Fruit fly (Drosophila melanogaster) whole organism, prepupa: ENCODE data around the gene ras.

ENCODE experiments used
- CG10669 ChIP-seq: fragments of 200-800 bp; sonication (Bioruptor generic); optimal IDR thresholded peaks from 3 replicates; lab custom pipeline; 2018; ENCODE audit warnings: missing biosample characterization, mild to moderate bottlenecking, missing genetic modification characterization, moderate library complexity
- CG11294 ChIP-seq: fragments of 200-800 bp; sonication (Bioruptor generic); IDR thresholded peaks from 2 replicates; pipeline ENCODE4 v1.3.6; 2022; ENCODE audit warnings: missing biosample characterization, missing genetic modification characterization
- CG11762 ChIP-seq: fragments of 200-800 bp; sonication (Bioruptor generic); optimal IDR thresholded peaks from 3 replicates; lab custom pipeline; 2016; ENCODE audit warnings: missing biosample characterization, missing genetic modification characterization; ENCODE audit not compliant: insufficient read depth
- CG1621 ChIP-seq: fragments of 200-800 bp; sonication (Bioruptor generic); optimal IDR thresholded peaks from 3 replicates; lab custom pipeline; 2018; ENCODE audit warnings: missing biosample characterization, mild to moderate bottlenecking, missing genetic modification characterization
- CG3032 ChIP-seq: fragments of 200-800 bp; optimal IDR thresholded peaks from 2 replicates; lab custom pipeline; 2019; ENCODE audit warnings: missing biosample characterization, mild to moderate bottlenecking, missing genetic modification characterization, moderate library complexity
- CG34406 ChIP-seq: fragments of 200-800 bp; sonication (Bioruptor generic); optimal IDR thresholded peaks from 3 replicates; lab custom pipeline; 2016; ENCODE audit warnings: missing biosample characterization, missing genetic modification characterization
- CG3919 ChIP-seq: fragments of 200-800 bp; sonication (Bioruptor generic); optimal IDR thresholded peaks from 3 replicates; lab custom pipeline; 2016; ENCODE audit warnings: missing biosample characterization, missing genetic modification characterization
- CG6163 ChIP-seq: fragments of 200-800 bp; sonication (Bioruptor generic); IDR thresholded peaks from 3 replicates; pipeline ENCODE4 v1.3.6; 2022; ENCODE audit warnings: missing biosample characterization, missing genetic modification characterization
- CG6276 ChIP-seq: fragments of 200-800 bp; sonication (Bioruptor generic); optimal IDR thresholded peaks from 2 replicates; lab custom pipeline; 2017; ENCODE audit warnings: missing biosample characterization, mild to moderate bottlenecking, missing genetic modification characterization
- CG6808 ChIP-seq: fragments of 200-800 bp; sonication (Bioruptor generic); optimal IDR thresholded peaks from 3 replicates; lab custom pipeline; 2017; ENCODE audit warnings: missing biosample characterization, missing genetic modification characterization, mild to moderate bottlenecking, moderate library complexity, missing genetic modification reagents
- CG6854 ChIP-seq: fragments of 200-800 bp; sonication (Bioruptor generic); optimal IDR thresholded peaks from 2 replicates; lab custom pipeline; 2017; ENCODE audit warnings: missing biosample characterization, mild to moderate bottlenecking, missing genetic modification characterization
- CG8319 ChIP-seq: fragments of 200-800 bp; sonication (Bioruptor generic); optimal IDR thresholded peaks from 3 replicates; lab custom pipeline; 2016; ENCODE audit warnings: missing biosample characterization, missing genetic modification characterization
- CG8632 ChIP-seq: fragments of 200-800 bp; sonication (Bioruptor generic); optimal IDR thresholded peaks from 3 replicates; lab custom pipeline; 2016; ENCODE audit warnings: missing biosample characterization, missing genetic modification characterization
- CG9139 ChIP-seq: fragments of 200-800 bp; sonication (Bioruptor generic); optimal IDR thresholded peaks from 3 replicates; lab custom pipeline; 2017; ENCODE audit warnings: missing biosample characterization, mild to moderate bottlenecking, missing genetic modification characterization
- Eip78C ChIP-seq: fragments of 200-800 bp; sonication (Bioruptor generic); peaks from one replicate; lab custom pipeline; 2016; ENCODE audit warnings: missing biosample characterization, missing genetic modification characterization
- Eip93F ChIP-seq: fragments of 200-800 bp; sonication (Bioruptor generic); optimal IDR thresholded peaks from 2 replicates; lab custom pipeline; 2016; ENCODE audit warnings: missing biosample characterization, mild to moderate bottlenecking, missing genetic modification characterization
- Ets21C ChIP-seq: fragments of 200-800 bp; sonication (Bioruptor generic); optimal IDR thresholded peaks from 3 replicates; lab custom pipeline; 2016; ENCODE audit warnings: missing biosample characterization, missing genetic modification characterization
- Gug ChIP-seq: fragments of 200-800 bp; sonication (Bioruptor generic); IDR thresholded peaks from 2 replicates; pipeline ENCODE4 v1.3.6; 2022; ENCODE audit warnings: missing biosample characterization, missing genetic modification characterization
- Hr39 ChIP-seq: fragments of 200-800 bp; sonication (Bioruptor generic); optimal IDR thresholded peaks from 2 replicates; lab custom pipeline; 2016; ENCODE audit warnings: missing biosample characterization, missing genetic modification characterization
- Hr4 ChIP-seq: fragments of 200-800 bp; sonication (Bioruptor generic); optimal IDR thresholded peaks from 3 replicates; lab custom pipeline; 2016; ENCODE audit warnings: missing biosample characterization, missing genetic modification characterization
- Met ChIP-seq: fragments of 200-800 bp; sonication (Bioruptor generic); optimal IDR thresholded peaks from 3 replicates; lab custom pipeline; 2016; ENCODE audit warnings: missing biosample characterization, missing genetic modification characterization
- OdsH ChIP-seq: fragments of 200-800 bp; sonication (Bioruptor generic); optimal IDR thresholded peaks from 3 replicates; lab custom pipeline; 2016; ENCODE audit warnings: missing biosample characterization, missing genetic modification characterization
- Smox ChIP-seq: fragments of 200-800 bp; sonication (Bioruptor generic); optimal IDR thresholded peaks from 3 replicates; lab custom pipeline; 2016; ENCODE audit warnings: missing biosample characterization, missing genetic modification characterization
- Sox102F ChIP-seq: fragments of 200-800 bp; sonication (Bioruptor generic); optimal IDR thresholded peaks from 2 replicates; lab custom pipeline; 2016; ENCODE audit warnings: missing biosample characterization, mild to moderate bottlenecking, missing genetic modification characterization
- Sox14 ChIP-seq: fragments of 200-800 bp; sonication (Bioruptor generic); optimal IDR thresholded peaks from 3 replicates; lab custom pipeline; 2016; ENCODE audit warnings: missing biosample characterization, missing genetic modification characterization
- Sox15 ChIP-seq: fragments of 200-800 bp; sonication (Bioruptor generic); optimal IDR thresholded peaks from 3 replicates; lab custom pipeline; 2016; ENCODE audit warnings: missing biosample characterization, missing genetic modification characterization
- cyc ChIP-seq: fragments of 200-800 bp; sonication (Bioruptor generic); optimal IDR thresholded peaks from 3 replicates; lab custom pipeline; 2016; ENCODE audit warnings: missing biosample characterization, missing genetic modification characterization
- dac ChIP-seq: fragments of 200-800 bp; sonication (Bioruptor generic); optimal IDR thresholded peaks from 2 replicates; lab custom pipeline; 2017; ENCODE audit warnings: missing biosample characterization, mild to moderate bottlenecking, missing genetic modification characterization
- dsx ChIP-seq: fragments of 200-800 bp; optimal IDR thresholded peaks from 3 replicates; lab custom pipeline; 2019; ENCODE audit warnings: missing biosample characterization, mild to moderate bottlenecking, missing genetic modification characterization, moderate library complexity; ENCODE audit not compliant: poor library complexity, severe bottlenecking
- esn ChIP-seq: fragments of 200-800 bp; sonication (Bioruptor generic); optimal IDR thresholded peaks from 2 replicates; lab custom pipeline; 2016; ENCODE audit warnings: missing biosample characterization, mild to moderate bottlenecking, missing genetic modification characterization, moderate library complexity
- fd59A ChIP-seq: fragments of 200-800 bp; sonication (Bioruptor generic); optimal IDR thresholded peaks from 2 replicates; lab custom pipeline; 2017; ENCODE audit warnings: missing biosample characterization, mild to moderate bottlenecking, missing genetic modification characterization, missing genetic modification reagents
- fkh ChIP-seq: fragments of 200-800 bp; sonication (Bioruptor generic); optimal IDR thresholded peaks from 3 replicates; lab custom pipeline; 2017; ENCODE audit warnings: missing biosample characterization, mild to moderate bottlenecking, missing genetic modification characterization, moderate library complexity
- ss ChIP-seq, 2 experiments: fragments of 200-800 bp; sonication (Bioruptor generic); optimal IDR thresholded peaks; 2 replicates in 1 of 2; 3 replicates in 1 of 2; lab custom pipeline; 2017 to 2018; ENCODE audit warnings: mild to moderate bottlenecking in 2 of 2, missing biosample characterization in 2 of 2, missing genetic modification characterization in 2 of 2, moderate library complexity in 1 of 2
- topi ChIP-seq: fragments of 200-800 bp; sonication (Bioruptor generic); optimal IDR thresholded peaks from 3 replicates; lab custom pipeline; 2016; ENCODE audit warnings: missing biosample characterization, missing genetic modification characterization
- vri ChIP-seq: fragments of 200-800 bp; sonication (Bioruptor generic); optimal IDR thresholded peaks from 3 replicates; lab custom pipeline; 2016; ENCODE audit warnings: missing biosample characterization, mild to moderate bottlenecking, missing genetic modification characterization

The ras gene

dm6 chrX:10785920-10786361, 41.6 kb downstream of the ras start:
- TF ChIP-seq CG6854 (GFP tag; lab: Kevin White, UChicago) (peak; percentile 27), esn (peak; percentile 4), Sox102F (GFP tag; lab: Kevin White, UChicago) (peak; percentile 32), CG11294 (GFP tag; lab: Robert Waterston, UW) (no peak), OdsH (GFP tag; lab: Kevin White, UChicago) (no peak), vri (peak; percentile 76), CG3032 (tag; lab: Kevin White, UChicago) (no peak), Eip78C (GFP tag; lab: Kevin White, UChicago) (peak; percentile 53), Met (GFP tag; lab: Kevin White, UChicago) (peak; percentile 34), CG3919 (GFP tag; lab: Kevin White, UChicago) (peak; percentile 26), CG9139 (no peak), CG6163 (no peak), dsx (GFP tag; lab: Kevin White, UChicago) (peak; percentile 56), Smox (GFP tag; lab: Kevin White, UChicago) (no peak)

- TF ChIP-seq Eip78C (GFP tag; lab: Kevin White, UChicago) (peak; percentile 46), CG8319 (GFP tag; lab: Kevin White, UChicago) (no peak), vri (peak; percentile 71)
These were observed 42.3 kb downstream of the ras start, which contains the start of the genes Ant2 and sesB for dm6 chrX:10786443-10787097. Ant2 (minus strand) TSS chrX:10786907. sesB (minus strand) TSS chrX:10786958.

DNA sequence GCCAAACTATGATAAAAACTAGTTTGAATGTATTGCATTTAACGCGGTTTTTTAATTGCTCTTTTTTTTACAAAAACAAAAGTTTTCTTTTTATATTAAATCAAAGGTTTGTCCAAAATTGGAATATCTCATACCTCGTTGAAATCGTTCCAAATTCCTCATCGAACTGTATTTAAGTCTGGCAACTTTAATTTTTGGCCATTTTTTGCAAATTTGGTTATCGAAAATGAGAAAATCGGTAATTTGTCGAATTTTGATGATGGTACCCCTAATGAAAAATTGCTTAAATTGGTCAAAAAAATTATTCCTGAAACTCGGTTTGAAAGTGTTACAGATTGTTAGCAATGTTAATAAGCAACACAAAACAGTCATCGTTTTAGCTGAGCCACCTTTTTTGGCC, 43.0 kb downstream of the ras start:
- TF ChIP-seq Hr39 (GFP tag; lab: Kevin White, UChicago) (no peak), dac (GFP tag; lab: Kevin White, UChicago) (no peak), CG10669 (GFP tag; lab: Kevin White, UChicago) (no peak), Ets21C (GFP tag; lab: Kevin White, UChicago) (no peak), CG6163 (no peak), Sox14 (GFP tag; lab: Kevin White, UChicago) (no peak), Sox102F (GFP tag; lab: Kevin White, UChicago) (no peak), Gug (GFP tag; lab: Robert Waterston, UW) (no peak), Hr4 (no peak), CG1621 (tag; lab: Kevin White, UChicago) (no peak), Sox15 (GFP tag; lab: Kevin White, UChicago) (no peak), cyc (no peak), CG34406 (no peak)
- TF ChIP-seq, all 60 proteins: peak for 0

dm6 chrX:10789279-10789678, 45.0 kb downstream of the ras start:
- TF ChIP-seq CG11294 (GFP tag; lab: Robert Waterston, UW), result no peak
- no peak for TF ChIP-seq CG6276 (GFP tag; lab: Kevin White, UChicago)
- no peak for TF ChIP-seq Sox102F (GFP tag; lab: Kevin White, UChicago)
- TF ChIP-seq CG6808 (GFP tag; lab: Kevin White, UChicago), result no peak
- no peak for TF ChIP-seq topi (GFP tag; lab: Kevin White, UChicago)
- TF ChIP-seq CG11762 (GFP tag; lab: Kevin White, UChicago), result no peak
- no peak for TF ChIP-seq Eip93F (GFP tag; lab: Kevin White, UChicago)
- no peak for TF ChIP-seq ss (GFP tag; optimal IDR thresholded peaks at IDR 0.05; lab: Kevin White, UChicago)
- TF ChIP-seq fkh (GFP tag; lab: Kevin White, UChicago), result no peak
- TF ChIP-seq CG8319 (GFP tag; lab: Kevin White, UChicago), result no peak
- no peak for TF ChIP-seq Smox (GFP tag; lab: Kevin White, UChicago)
- no peak for TF ChIP-seq dsx (GFP tag; lab: Kevin White, UChicago)
- no peak for TF ChIP-seq fd59A (GFP tag; lab: Kevin White, UChicago)
- TF ChIP-seq CG10669 (GFP tag; lab: Kevin White, UChicago), result no peak
- TF ChIP-seq CG8632 (GFP tag; lab: Kevin White, UChicago), result no peak
- no peak for TF ChIP-seq CG34406
